Worm (Caenorhabditis elegans): ENCODE measurements around the gene lips-7.

- TF ChIP-seq him-1 (tag; optimal IDR thresholded peaks at IDR 0.05) (no peak), W03F9.2 (tag; optimal IDR thresholded peaks at IDR 0.05) (no peak), dao-5 (tag; optimal IDR thresholded peaks at IDR 0.05) (no peak)
Measured at ce11 chrII:601305-601704, 49.7 kb downstream of the lips-7 start.
